Worm (Caenorhabditis elegans): Measurements from ENCODE around the gene fip-4.
A peak's percentile ranks its signal among the peaks of the same experiment; 100 is the strongest.

Gene fip-4

DNA sequence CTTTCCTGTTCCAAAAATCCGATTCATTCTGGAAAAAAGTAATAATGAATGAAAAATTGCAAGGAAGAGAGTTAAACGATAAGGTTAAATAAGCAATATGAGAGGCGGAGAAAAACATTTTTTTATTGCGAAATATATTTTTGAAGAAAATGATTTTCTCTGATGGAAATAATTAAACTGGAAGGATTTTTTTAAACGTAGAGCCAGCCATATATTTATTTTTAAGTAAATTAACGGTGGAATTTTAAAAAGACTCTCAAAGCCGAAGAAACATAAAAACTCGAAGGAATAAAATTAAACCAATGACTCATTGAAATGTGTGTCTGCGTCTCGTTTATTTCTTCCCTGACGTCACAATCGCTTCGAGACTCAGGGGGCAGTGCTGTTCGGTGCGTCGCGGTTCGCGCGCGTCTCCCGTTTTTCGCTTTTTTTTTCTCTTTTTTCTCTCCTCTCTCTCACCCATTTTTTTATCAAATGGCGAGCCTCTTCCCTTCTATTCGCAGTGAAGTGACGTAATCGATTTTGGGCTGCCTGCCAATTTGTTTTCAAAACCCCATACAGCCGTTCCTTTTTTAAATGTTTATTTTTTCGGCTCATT, 4.9 kb downstream of the fip-4 start, which contains the start of gene vps-60 (continued):
- peak; percentile 73 for TF ChIP-seq cebp-1 (GFP tag; IDR thresholded peaks at IDR 0.05)
- TF ChIP-seq cebp-1 (tag; optimal IDR thresholded peaks at IDR 0.05): peak; percentile 92
- peak; percentile 8 to 77 (median 10) for TF ChIP-seq lin-35 (GFP tag; optimal IDR thresholded peaks at IDR 0.05)
- peak; percentile 45 for TF ChIP-seq snpc-1.1 (tag; optimal IDR thresholded peaks at IDR 0.05; ENCODE audit: insufficient read depth)
- TF ChIP-seq ceh-100 (GFP tag; IDR thresholded peaks at IDR 0.05): peak; percentile 57; the same call in 1 of the 2 replicates
- peak; percentile 92 for TF ChIP-seq F33H1.4 (GFP tag; IDR thresholded peaks at IDR 0.05)
- TF ChIP-seq ztf-25 (GFP tag; IDR thresholded peaks at IDR 0.05): no peak
- TF ChIP-seq cebp-2 (GFP tag; IDR thresholded peaks at IDR 0.05): no peak
- peak; percentile 77 for TF ChIP-seq hmg-1.2 (GFP tag; IDR thresholded peaks at IDR 0.05)
- TF ChIP-seq atf-7 (tag; optimal IDR thresholded peaks at IDR 0.05): peak; percentile 95
- TF ChIP-seq ztf-28 (GFP tag; IDR thresholded peaks at IDR 0.05): no peak
- peak; percentile 99 for TF ChIP-seq madf-3 (GFP tag; IDR thresholded peaks at IDR 0.05)
- TF ChIP-seq hmg-20 (GFP tag; IDR thresholded peaks at IDR 0.05): 0 out of 2 replicates have a peak, but pooled peaks have one; percentile 10
- TF ChIP-seq ama-1 (optimal IDR thresholded peaks at IDR 0.05): no peak
- peak in 1 of 2 experiments; percentile 11 for TF ChIP-seq ama-1 (GFP tag; optimal IDR thresholded peaks at IDR 0.05)
- peak; percentile 88 for TF ChIP-seq ekl-4 (GFP tag; IDR thresholded peaks at IDR 0.05)
- TF ChIP-seq egl-18 (GFP tag; IDR thresholded peaks at IDR 0.05): 0 out of 2 replicates have a peak, but pooled peaks have one; percentile 29
- TF ChIP-seq rcor-1 (GFP tag; IDR thresholded peaks at IDR 0.05): peak; percentile 66
- TF ChIP-seq ztf-26 (tag; optimal IDR thresholded peaks at IDR 0.05): peak; percentile 90
- peak; percentile 71; the same call in 1 of the 2 replicates for TF ChIP-seq C06A6.2 (GFP tag; conservative IDR thresholded peaks at IDR 0.05)
- no peak for TF ChIP-seq F55B11.4 (tag; optimal IDR thresholded peaks at IDR 0.05; ENCODE audit: borderline replicate concordance, insufficient read depth)
- no peak for TF ChIP-seq rec-8 (tag; optimal IDR thresholded peaks at IDR 0.05)
- TF ChIP-seq F37B4.10 (GFP tag; IDR thresholded peaks at IDR 0.05): no peak
- TF ChIP-seq gei-17 (GFP tag; optimal IDR thresholded peaks at IDR 0.05): no peak
- peak; percentile 97 for TF ChIP-seq attf-5 (GFP tag; optimal IDR thresholded peaks at IDR 0.05)
- peak; percentile 50 for TF ChIP-seq snpc-1.3 (tag; optimal IDR thresholded peaks at IDR 0.05; ENCODE audit: insufficient read depth)
- 0 out of 2 replicates have a peak, but pooled peaks have one; percentile 37 for TF ChIP-seq C17E4.6 (GFP tag; IDR thresholded peaks at IDR 0.05)
- peak; percentile 78 for TF ChIP-seq nfyb-1 (GFP tag; IDR thresholded peaks at IDR 0.05)
- TF ChIP-seq K12H6.12 (tag; optimal IDR thresholded peaks at IDR 0.05): peak; percentile 92
- TF ChIP-seq let-607 (tag; optimal IDR thresholded peaks at IDR 0.05): peak; percentile 21 to 81
- peak; percentile 85 for TF ChIP-seq B0336.3 (GFP tag; IDR thresholded peaks at IDR 0.05)
- peak; percentile 64 for TF ChIP-seq unc-62 (GFP tag; optimal IDR thresholded peaks at IDR 0.05)
- no peak for TF ChIP-seq xnd-1 (tag; optimal IDR thresholded peaks at IDR 0.05)
- TF ChIP-seq F39B2.1 (GFP tag; IDR thresholded peaks at IDR 0.05): no peak
- TF ChIP-seq mxl-1 (tag; optimal IDR thresholded peaks at IDR 0.05): no peak
- no peak for TF ChIP-seq Y67H2A.10 (GFP tag; conservative IDR thresholded peaks at IDR 0.05)
- no peak for TF ChIP-seq mes-4 (tag; optimal IDR thresholded peaks at IDR 0.05)
- TF ChIP-seq zim-3 (tag; optimal IDR thresholded peaks at IDR 0.05): no peak
- TF ChIP-seq pha-4 (tag; optimal IDR thresholded peaks at IDR 0.05): peak; percentile 82
- peak; percentile 81 for TF ChIP-seq athp-1 (tag; optimal IDR thresholded peaks at IDR 0.05)
- no peak for TF ChIP-seq hsf-1 (GFP tag; IDR thresholded peaks at IDR 0.05)
- no peak for TF ChIP-seq F57A8.1 (GFP tag; optimal IDR thresholded peaks at IDR 0.05)
- TF ChIP-seq chd-7 (tag; optimal IDR thresholded peaks at IDR 0.05): peak; percentile 68
- peak; percentile 63 for TF ChIP-seq ztf-22 (GFP tag; optimal IDR thresholded peaks at IDR 0.05)
- peak; percentile 50; the same call in 1 of the 2 replicates for TF ChIP-seq attf-3 (GFP tag; conservative IDR thresholded peaks at IDR 0.05)
- TF ChIP-seq ceh-79 (tag; optimal IDR thresholded peaks at IDR 0.05): no peak
- peak; percentile 97 for TF ChIP-seq zfh-2 (GFP tag; conservative IDR thresholded peaks at IDR 0.05)
- no peak for TF ChIP-seq Y53F4B.3 (GFP tag; IDR thresholded peaks at IDR 0.05)
